Worm (Caenorhabditis elegans) whole organism, L4 larva: Measurements from ENCODE around the gene ZK84.1.

Experiments
- D1046.2 ChIP-seq: fragments of 200-800 bp; sonication (Bioruptor generic); IDR thresholded peaks from 2 replicates; pipeline ENCODE4 v1.3.6; 2022; ENCODE audit warnings: missing genetic modification characterization, missing compliant biosample characterization
- F10B5.3 ChIP-seq: sonication (generic microtip); optimal IDR thresholded peaks from 2 replicates; lab custom pipeline; 2016; ENCODE audit warnings: mild to moderate bottlenecking, missing genetic modification characterization, missing compliant biosample characterization
- F37D6.2 ChIP-seq: sonication (generic microtip); optimal IDR thresholded peaks from 2 replicates; lab custom pipeline; 2016; ENCODE audit warnings: mild to moderate bottlenecking, missing genetic modification characterization, missing compliant biosample characterization
- F49E8.2 ChIP-seq: sonication (generic microtip); optimal IDR thresholded peaks from 2 replicates; lab custom pipeline; 2016; ENCODE audit warnings: missing compliant biosample characterization, mild to moderate bottlenecking, missing genetic modification characterization, borderline replicate concordance
- T26A8.4 ChIP-seq: fragments of 200-800 bp; sonication (Bioruptor generic); IDR thresholded peaks from 2 replicates; pipeline ENCODE4 v1.3.6; 2022; ENCODE audit warnings: missing genetic modification characterization, missing compliant biosample characterization
- Y105C5A.15 ChIP-seq: fragments of 200-800 bp; sonication (Bioruptor generic); IDR thresholded peaks from 2 replicates; pipeline ENCODE4 v1.3.6; 2022; ENCODE audit warnings: missing genetic modification characterization, missing compliant biosample characterization
- Y5F2A.4 ChIP-seq: fragments of 200-800 bp; sonication (Bioruptor generic); optimal IDR thresholded peaks from 2 replicates; lab custom pipeline; 2018; ENCODE audit warnings: mild to moderate bottlenecking, missing genetic modification characterization, missing compliant biosample characterization
- Y75B8A.6 ChIP-seq: fragments of 200-800 bp; sonication (Bioruptor generic); IDR thresholded peaks from 2 replicates; pipeline ENCODE4 v1.3.6; 2022; ENCODE audit warnings: missing genetic modification reagents, missing genetic modification characterization, missing compliant biosample characterization
- ZK546.5 ChIP-seq, 2 experiments: sonication (generic microtip); optimal IDR thresholded peaks; 2 replicates each; lab custom pipeline; 2017; ENCODE audit warnings: missing biosample characterization in 2 of 2, missing genetic modification characterization in 2 of 2
- arid-1 ChIP-seq: fragments of 200-800 bp; sonication (Bioruptor generic); conservative IDR thresholded peaks from 2 replicates; pipeline ENCODE4 v1.3.6; 2022; ENCODE audit warnings: missing genetic modification reagents, missing genetic modification characterization, missing compliant biosample characterization
- attf-4 ChIP-seq: sonication (generic microtip); optimal IDR thresholded peaks from 3 replicates; lab custom pipeline; 2017; ENCODE audit warnings: missing biosample characterization, missing genetic modification characterization
- ceh-20 ChIP-seq: fragments of 200-800 bp; sonication (Bioruptor generic); IDR thresholded peaks from 2 replicates; pipeline ENCODE4 v1.3.6; 2022; ENCODE audit warnings: missing genetic modification reagents, missing genetic modification characterization, missing compliant biosample characterization
- ceh-44 ChIP-seq: fragments of 200-800 bp; sonication (Bioruptor generic); IDR thresholded peaks from 2 replicates; pipeline ENCODE4 v1.3.6; 2022; ENCODE audit warnings: missing genetic modification reagents, missing genetic modification characterization, missing compliant biosample characterization
- ceh-62 ChIP-seq: sonication (generic microtip); optimal IDR thresholded peaks from 2 replicates; lab custom pipeline; 2017; ENCODE audit warnings: missing biosample characterization, missing genetic modification characterization
- ctbp-1 ChIP-seq: fragments of 200-800 bp; sonication (Bioruptor generic); IDR thresholded peaks from 2 replicates; pipeline ENCODE4 v1.3.6; 2022; ENCODE audit warnings: missing genetic modification reagents, missing genetic modification characterization, missing compliant biosample characterization
- daf-16 ChIP-seq, 3 experiments: sonication (generic microtip); optimal IDR thresholded peaks; 2 replicates each; lab custom pipeline; 2016 to 2017; ENCODE audit warnings: missing genetic modification characterization in 3 of 3, missing genetic modification reagents in 3 of 3, mild to moderate bottlenecking in 2 of 3, missing compliant biosample characterization in 2 of 3, missing biosample characterization in 1 of 3, moderate library complexity in 1 of 3
- daf-19 ChIP-seq: fragments of 200-800 bp; sonication (Bioruptor generic); conservative IDR thresholded peaks from 2 replicates; pipeline ENCODE4 v1.3.6; 2022; ENCODE audit warnings: missing genetic modification characterization, missing compliant biosample characterization
- egl-43 ChIP-seq: fragments of 200-800 bp; sonication (Bioruptor generic); IDR thresholded peaks from 2 replicates; pipeline ENCODE4 v1.3.6; 2022; ENCODE audit warnings: missing genetic modification reagents, missing genetic modification characterization, missing compliant biosample characterization
- fos-1 ChIP-seq: fragments of 150-350 bp; optimal IDR thresholded peaks from 2 replicates; lab custom pipeline; 2014; ENCODE audit warnings: missing biosample characterization, missing genetic modification characterization
- gei-8 ChIP-seq: fragments of 200-800 bp; sonication (Bioruptor generic); optimal IDR thresholded peaks from 2 replicates; lab custom pipeline; 2018; ENCODE audit warnings: mild to moderate bottlenecking, missing genetic modification characterization, missing compliant biosample characterization
- hlh-11 ChIP-seq: fragments of 200-800 bp; sonication (Bioruptor generic); optimal IDR thresholded peaks from 2 replicates; lab custom pipeline; 2018; ENCODE audit warnings: mild to moderate bottlenecking, missing genetic modification characterization, missing compliant biosample characterization
- hlh-30 ChIP-seq: sonication (generic microtip); optimal IDR thresholded peaks from 2 replicates; lab custom pipeline; 2017; ENCODE audit warnings: antibody characterized with exemption, mild to moderate bottlenecking, missing genetic modification characterization, missing compliant biosample characterization; ENCODE audit not compliant: insufficient read depth
- jun-1 ChIP-seq: fragments of 150-350 bp; optimal IDR thresholded peaks from 2 replicates; lab custom pipeline; 2014; ENCODE audit warnings: missing biosample characterization, missing genetic modification reagents, missing genetic modification characterization
- lim-7 ChIP-seq: fragments of 200-800 bp; sonication (Bioruptor generic); IDR thresholded peaks from 2 replicates; pipeline ENCODE4 v1.3.6; 2022; ENCODE audit warnings: missing genetic modification characterization, missing compliant biosample characterization
- lin-29 ChIP-seq: fragments of 200-800 bp; sonication (Bioruptor generic); IDR thresholded peaks from 2 replicates; pipeline ENCODE4 v1.3.6; 2022; ENCODE audit warnings: missing genetic modification reagents, missing genetic modification characterization, missing compliant biosample characterization
- lin-38 ChIP-seq: fragments of 200-800 bp; sonication (Bioruptor generic); IDR thresholded peaks from 2 replicates; pipeline ENCODE4 v1.3.6; 2022; ENCODE audit warnings: missing genetic modification reagents, missing genetic modification characterization, missing compliant biosample characterization
- lir-3 ChIP-seq: sonication (generic microtip); optimal IDR thresholded peaks from 2 replicates; lab custom pipeline; 2016; ENCODE audit warnings: mild to moderate bottlenecking, missing genetic modification characterization, missing compliant biosample characterization
- lsy-2 ChIP-seq, 2 experiments: fragments of 150-350 bp in 1 of 2; sonication (generic microtip) in 1 of 2; optimal IDR thresholded peaks; 2 replicates each; lab custom pipeline; 2014 to 2017; ENCODE audit warnings: missing biosample characterization in 2 of 2, missing genetic modification characterization in 2 of 2
- madf-5 ChIP-seq, 2 experiments: fragments of 200-800 bp; sonication (Bioruptor generic); IDR thresholded peaks; 2 replicates each; pipeline ENCODE4 v1.3.6; 2022; ENCODE audit warnings: missing compliant biosample characterization in 2 of 2, missing genetic modification characterization in 2 of 2
- madf-9 ChIP-seq: fragments of 200-800 bp; sonication (Bioruptor generic); conservative IDR thresholded peaks from 2 replicates; pipeline ENCODE4 v1.3.6; 2022; ENCODE audit warnings: missing genetic modification reagents, missing genetic modification characterization, missing compliant biosample characterization
- mdl-1 ChIP-seq, 2 experiments: fragments of 150-350 bp in 1 of 2; sonication (generic microtip) in 1 of 2; optimal IDR thresholded peaks; 2 replicates each; lab custom pipeline; 2014 to 2017; ENCODE audit warnings: missing biosample characterization in 2 of 2, missing genetic modification characterization in 2 of 2
- mdt-29 ChIP-seq: fragments of 200-800 bp; sonication (Bioruptor generic); IDR thresholded peaks from 2 replicates; pipeline ENCODE4 v1.3.6; 2022; ENCODE audit warnings: missing genetic modification reagents, missing genetic modification characterization, missing compliant biosample characterization
- mep-1 ChIP-seq: fragments of 150-350 bp; sonication (generic microtip); optimal IDR thresholded peaks from 3 replicates; lab custom pipeline; 2014; ENCODE audit warnings: missing biosample characterization, missing genetic modification characterization
- mxl-2 ChIP-seq: fragments of 200-800 bp; sonication (Bioruptor generic); conservative IDR thresholded peaks from 2 replicates; pipeline ENCODE4 v1.3.6; 2022; ENCODE audit warnings: missing genetic modification reagents, missing genetic modification characterization, missing compliant biosample characterization
- nhr-102 ChIP-seq: sonication (generic microtip); optimal IDR thresholded peaks from 2 replicates; lab custom pipeline; 2016; ENCODE audit warnings: mild to moderate bottlenecking, missing genetic modification characterization, moderate library complexity, missing compliant biosample characterization
- nhr-11 ChIP-seq: fragments of 150-350 bp; optimal IDR thresholded peaks from 2 replicates; lab custom pipeline; 2014; ENCODE audit warnings: missing biosample characterization, missing genetic modification characterization
- nhr-237 ChIP-seq: sonication (generic microtip); optimal IDR thresholded peaks from 2 replicates; lab custom pipeline; 2017; ENCODE audit warnings: missing biosample characterization, missing genetic modification characterization
- nhr-25 ChIP-seq: sonication (generic microtip); optimal IDR thresholded peaks from 2 replicates; lab custom pipeline; 2017; ENCODE audit warnings: missing genetic modification characterization, mild to moderate bottlenecking, missing compliant biosample characterization, antibody characterized with exemption, moderate library complexity, borderline replicate concordance; ENCODE audit not compliant: insufficient read depth
- nhr-48 ChIP-seq: sonication (generic microtip); optimal IDR thresholded peaks from 2 replicates; lab custom pipeline; 2016; ENCODE audit warnings: mild to moderate bottlenecking, missing genetic modification characterization, missing compliant biosample characterization
- nhr-6 ChIP-seq: fragments of 150-350 bp; optimal IDR thresholded peaks from 2 replicates; lab custom pipeline; 2014; ENCODE audit warnings: missing biosample characterization, missing genetic modification characterization
- nhr-76 ChIP-seq: fragments of 150-350 bp; optimal IDR thresholded peaks from 2 replicates; lab custom pipeline; 2014; ENCODE audit warnings: missing biosample characterization, missing genetic modification characterization
- nhr-77 ChIP-seq: fragments of 150-350 bp; optimal IDR thresholded peaks from 2 replicates; lab custom pipeline; 2014; ENCODE audit warnings: missing biosample characterization, missing genetic modification characterization
- pqm-1 ChIP-seq: sonication (generic microtip); optimal IDR thresholded peaks from 2 replicates; lab custom pipeline; 2017; ENCODE audit warnings: missing biosample characterization, missing genetic modification characterization
- sdz-12 ChIP-seq: fragments of 200-800 bp; sonication (Bioruptor generic); optimal IDR thresholded peaks from 2 replicates; lab custom pipeline; 2018; ENCODE audit warnings: mild to moderate bottlenecking, missing genetic modification characterization, missing compliant biosample characterization
- snpc-1.2 ChIP-seq: fragments of 200-800 bp; sonication (Bioruptor generic); IDR thresholded peaks from 2 replicates; pipeline ENCODE4 v1.3.6; 2022; ENCODE audit warnings: missing genetic modification reagents, missing genetic modification characterization, missing compliant biosample characterization
- spr-1 ChIP-seq: sonication (generic microtip); optimal IDR thresholded peaks from 2 replicates; lab custom pipeline; 2016; ENCODE audit warnings: mild to moderate bottlenecking, missing genetic modification characterization, missing compliant biosample characterization
- zag-1 ChIP-seq: fragments of 150-350 bp; optimal IDR thresholded peaks from 2 replicates; lab custom pipeline; 2014; ENCODE audit warnings: missing biosample characterization, missing genetic modification characterization
- zfp-2 ChIP-seq: sonication (generic microtip); optimal IDR thresholded peaks from 2 replicates; lab custom pipeline; 2016; ENCODE audit warnings: mild to moderate bottlenecking, missing genetic modification characterization, missing compliant biosample characterization
- zip-2 ChIP-seq: fragments of 150-350 bp; optimal IDR thresholded peaks from 2 replicates; lab custom pipeline; 2014; ENCODE audit warnings: missing biosample characterization, missing genetic modification characterization
- ztf-7 ChIP-seq: fragments of 150-350 bp; optimal IDR thresholded peaks from 2 replicates; lab custom pipeline; 2014; ENCODE audit warnings: missing biosample characterization, missing genetic modification characterization

Gene ZK84.1

DNA sequence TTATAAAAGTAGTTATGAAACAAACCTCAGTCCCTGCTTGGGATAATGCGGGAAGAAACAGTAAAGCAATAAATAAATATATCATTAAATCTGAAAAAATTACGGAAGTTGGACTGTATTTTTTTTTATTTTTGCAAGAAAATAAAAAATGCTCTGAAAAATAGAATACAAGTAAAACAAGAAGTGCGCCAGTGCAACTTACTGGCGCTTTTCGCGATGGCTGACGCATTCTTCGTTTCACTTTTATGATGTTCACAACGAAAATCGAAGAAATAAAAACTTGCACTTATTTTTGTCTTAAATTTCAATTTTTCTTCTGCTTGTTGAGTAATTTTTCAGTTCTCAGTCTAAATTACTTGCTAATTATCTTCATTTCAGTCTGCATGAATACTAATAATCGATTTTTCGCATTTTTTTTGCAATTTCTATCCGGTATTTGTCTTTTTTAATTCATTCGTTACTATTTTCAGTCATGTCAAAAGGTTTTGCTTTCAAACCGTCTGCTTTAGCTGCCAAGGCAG, 27.2 kb downstream of the ZK84.1 start, which contains the start of the genes R12C12.6 and ran-5 (continued):
- TF ChIP-seq ceh-62 (tag; lab: Kevin White, UChicago) = no peak
- no peak for TF ChIP-seq lim-7 (GFP tag; lab: Robert Waterston, UW)
- TF ChIP-seq ctbp-1 (GFP tag; lab: Robert Waterston, UW) = peak; percentile 63
- no peak for TF ChIP-seq nhr-237 (tag; lab: Kevin White, UChicago)
- peak; percentile 75 for TF ChIP-seq F10B5.3 (tag; lab: Kevin White, UChicago)
- peak in 1 of 2 experiments; percentile 92 for TF ChIP-seq lsy-2 (tag; optimal IDR thresholded peaks at IDR 0.05; lab: Kevin White, UChicago)
- no peak for TF ChIP-seq mxl-2
- peak; percentile 27 for TF ChIP-seq lir-3 (tag; lab: Kevin White, UChicago)
- peak; percentile 71 for TF ChIP-seq hlh-30 (tag; lab: Kevin White, UChicago)
- TF ChIP-seq egl-43 = no peak
- TF ChIP-seq zip-2 = peak; percentile 9
- TF ChIP-seq zag-1 (tag; lab: Kevin White, UChicago) = no peak
- TF ChIP-seq F49E8.2 (tag; lab: Kevin White, UChicago) = peak; percentile 63
- TF ChIP-seq lin-29 (GFP tag; lab: Robert Waterston, UW) = 0 out of 2 replicates have a peak, but pooled peaks have one; percentile 34
- peak; percentile 81 for TF ChIP-seq T26A8.4 (GFP tag; lab: Robert Waterston, UW)
- TF ChIP-seq mep-1 (tag; lab: Kevin White, UChicago) = peak; percentile 87
- TF ChIP-seq sdz-12 (GFP tag; lab: Kevin White, UChicago) = no peak
- TF ChIP-seq daf-19 (GFP tag; lab: Robert Waterston, UW) = no peak
- TF ChIP-seq madf-5 (GFP tag; IDR thresholded peaks at IDR 0.05; lab: Robert Waterston, UW) = no peak
- peak; percentile 59; the same call in 1 of the 2 replicates for TF ChIP-seq ceh-20 (GFP tag; lab: Robert Waterston, UW)
- TF ChIP-seq mdt-29 (GFP tag; lab: Robert Waterston, UW) = no peak
- no peak for TF ChIP-seq attf-4 (tag; lab: Kevin White, UChicago)
- peak; percentile 52 for TF ChIP-seq nhr-6 (tag; lab: Kevin White, UChicago)
- peak; percentile 56 for TF ChIP-seq F37D6.2 (tag; lab: Kevin White, UChicago)
- TF ChIP-seq fos-1 (tag; lab: Kevin White, UChicago) = no peak
- peak; percentile 68 for TF ChIP-seq hlh-11 (tag; lab: Kevin White, UChicago)
- TF ChIP-seq arid-1 = peak; percentile 71; the same call in 1 of the 2 replicates
- TF ChIP-seq nhr-76 (tag; lab: Kevin White, UChicago) = no peak
- TF ChIP-seq lin-38 = peak; percentile 87
- peak; percentile 13 for TF ChIP-seq zfp-2 (tag; lab: Kevin White, UChicago)
- peak in 1 of 2 experiments; percentile 9 for TF ChIP-seq mdl-1 (tag; optimal IDR thresholded peaks at IDR 0.05; lab: Kevin White, UChicago)
- TF ChIP-seq nhr-25 (tag; lab: Kevin White, UChicago) = no peak
- TF ChIP-seq daf-16 (GFP tag; optimal IDR thresholded peaks at IDR 0.05; lab: Kevin White, UChicago) = peak in 1 of 2 experiments; percentile 46
- TF ChIP-seq daf-16 (tag; optimal IDR thresholded peaks at IDR 0.05; lab: Kevin White, UChicago) = peak; percentile 68
- TF ChIP-seq nhr-77 (tag; lab: Kevin White, UChicago) = peak; percentile 32
- peak; percentile 25 for TF ChIP-seq nhr-11 (tag; lab: Kevin White, UChicago)
- peak; percentile 32 for TF ChIP-seq pqm-1 (tag; lab: Kevin White, UChicago)
- no peak for TF ChIP-seq D1046.2
- TF ChIP-seq Y75B8A.6 = no peak
- peak; percentile 81 for TF ChIP-seq nhr-48
- TF ChIP-seq madf-9 (GFP tag; lab: Robert Waterston, UW) = 0 out of 2 replicates have a peak, but pooled peaks have one; percentile 37
- peak; percentile 86 for TF ChIP-seq nhr-102 (tag; lab: Kevin White, UChicago)
- no peak for TF ChIP-seq snpc-1.2
- TF ChIP-seq jun-1 (tag; lab: Kevin White, UChicago) = peak; percentile 4
- no peak for TF ChIP-seq Y105C5A.15 (GFP tag; lab: Robert Waterston, UW)
- TF ChIP-seq Y5F2A.4 (GFP tag; lab: Kevin White, UChicago) = no peak
- peak; percentile 75 for TF ChIP-seq ztf-7 (tag; lab: Kevin White, UChicago)
- peak; percentile 74 for TF ChIP-seq spr-1
- TF ChIP-seq ZK546.5 (tag; optimal IDR thresholded peaks at IDR 0.05; lab: Kevin White, UChicago) = no peak
- no peak for TF ChIP-seq gei-8 (GFP tag; lab: Kevin White, UChicago)
- no peak for TF ChIP-seq ceh-44 (GFP tag; lab: Robert Waterston, UW)
